Fruit fly (Drosophila melanogaster): ENCODE measurements around the gene CG13297.

Gene CG13297

dm6 chr3L:6141538-6141937 is 15.6 kb downstream of the CG13297 start:
- TF ChIP-seq dsf (GFP tag; optimal IDR thresholded peaks at IDR 0.05; ENCODE audit: borderline replicate concordance) (no peak), Mio (GFP tag; optimal IDR thresholded peaks at IDR 0.05) (no peak), Dif (GFP tag; optimal IDR thresholded peaks at IDR 0.05; ENCODE audit: partially characterized antibody) (peak; percentile 15), Vsx2 (GFP tag; optimal IDR thresholded peaks at IDR 0.05; ENCODE audit: partially characterized antibody) (peak; percentile 63)

- TF ChIP-seq CrebA (GFP tag; optimal IDR thresholded peaks at IDR 0.05; ENCODE audit: borderline replicate concordance) = no peak
- no peak for TF ChIP-seq N (GFP tag; optimal IDR thresholded peaks at IDR 0.05)
- TF ChIP-seq GATAd (GFP tag; optimal IDR thresholded peaks at IDR 0.05) = no peak
- no peak for TF ChIP-seq dl (GFP tag; optimal IDR thresholded peaks at IDR 0.05; ENCODE audit: insufficient read depth in 1 of 2, partially characterized antibody in 2 of 2)
- TF ChIP-seq pan (optimal IDR thresholded peaks at IDR 0.05) = no peak
- no peak for TF ChIP-seq dmrt93B (GFP tag; optimal IDR thresholded peaks at IDR 0.05)
- TF ChIP-seq psq (GFP tag; optimal IDR thresholded peaks at IDR 0.05) = no peak
- no peak for TF ChIP-seq Sp1 (GFP tag; optimal IDR thresholded peaks at IDR 0.05)
- TF ChIP-seq Hr78 (GFP tag; optimal IDR thresholded peaks at IDR 0.05) = no peak
- no peak for TF ChIP-seq OdsH (GFP tag; optimal IDR thresholded peaks at IDR 0.05)
- no peak for TF ChIP-seq lola (GFP tag; optimal IDR thresholded peaks at IDR 0.05)
- TF ChIP-seq brk (GFP tag; optimal IDR thresholded peaks at IDR 0.05) = no peak
- TF ChIP-seq HLH106 (tag; optimal IDR thresholded peaks at IDR 0.05) = no peak
- no peak for TF ChIP-seq CG9705 (GFP tag; optimal IDR thresholded peaks at IDR 0.05)
- no peak for TF ChIP-seq sage (GFP tag; optimal IDR thresholded peaks at IDR 0.05)
- TF ChIP-seq Hr83 (GFP tag; optimal IDR thresholded peaks at IDR 0.05; ENCODE audit: poor library complexity, severe bottlenecking) = no peak
- TF ChIP-seq br (GFP tag; optimal IDR thresholded peaks at IDR 0.05) = no peak
- TF ChIP-seq fru (GFP tag; optimal IDR thresholded peaks at IDR 0.05) = no peak
- no peak for TF ChIP-seq Abd-B (GFP tag; optimal IDR thresholded peaks at IDR 0.05)
- no peak for TF ChIP-seq foxo (GFP tag; optimal IDR thresholded peaks at IDR 0.05)
Measured at dm6 chr3L:6140771-6141472, 16.3 kb downstream of the CG13297 start.

dm6 chr3L:6139924-6140574 is 17.1 kb downstream of the CG13297 start, which contains the start of gene Cpr65Av:
TSS of gene Cpr65Av (minus strand) at chr3L:6139974.
- TF ChIP-seq pan (optimal IDR thresholded peaks at IDR 0.05) (no peak), br (GFP tag; optimal IDR thresholded peaks at IDR 0.05) (no peak), Dif (GFP tag; optimal IDR thresholded peaks at IDR 0.05; ENCODE audit: partially characterized antibody) (no peak), GATAd (GFP tag; optimal IDR thresholded peaks at IDR 0.05) (no peak), dl (GFP tag; optimal IDR thresholded peaks at IDR 0.05; ENCODE audit: insufficient read depth in 1 of 2, partially characterized antibody in 2 of 2) (no peak), ey (GFP tag; optimal IDR thresholded peaks at IDR 0.05) (no peak), Jra (GFP tag; optimal IDR thresholded peaks at IDR 0.05) (no peak), foxo (GFP tag; optimal IDR thresholded peaks at IDR 0.05) (no peak), OdsH (GFP tag; optimal IDR thresholded peaks at IDR 0.05) (no peak), Rel (GFP tag; optimal IDR thresholded peaks at IDR 0.05) (no peak), Rel (tag; optimal IDR thresholded peaks at IDR 0.05) (no peak), jim (GFP tag; optimal IDR thresholded peaks at IDR 0.05) (no peak), Hnf4 (GFP tag; optimal IDR thresholded peaks at IDR 0.05) (no peak), CG9705 (GFP tag; optimal IDR thresholded peaks at IDR 0.05) (no peak), woc (GFP tag; optimal IDR thresholded peaks at IDR 0.05) (no peak)

dm6 chr3L:6138586-6138985 is 18.6 kb downstream of the CG13297 start:
- no peak for TF ChIP-seq Mio (GFP tag; optimal IDR thresholded peaks at IDR 0.05)
- no peak for TF ChIP-seq sv (GFP tag; optimal IDR thresholded peaks at IDR 0.05)

Measured in whole organism, wandering third instar larva.